Fruit fly (Drosophila melanogaster) whole organism, embryonic: ENCODE data around the gene Usp10.

Experiments
- Aef1 ChIP-seq: fragments of 200-800 bp; sonication (Bioruptor generic); IDR thresholded peaks from 3 replicates; pipeline ENCODE4 v1.3.6; 2022; ENCODE audit warnings: missing biosample characterization, missing genetic modification characterization
- CG10654 ChIP-seq: fragments of 200-800 bp; sonication (Bioruptor generic); optimal IDR thresholded peaks from 2 replicates; lab custom pipeline; 2016; ENCODE audit warnings: missing biosample characterization, missing genetic modification characterization
- CG11085 ChIP-seq: fragments of 200-800 bp; sonication (Bioruptor generic); IDR thresholded peaks from 2 replicates; pipeline ENCODE4 v1.3.6; 2022; ENCODE audit warnings: missing biosample characterization, missing genetic modification characterization
- CG11723 ChIP-seq: fragments of 200-800 bp; sonication (Bioruptor generic); optimal IDR thresholded peaks from 2 replicates; lab custom pipeline; 2017; ENCODE audit warnings: missing biosample characterization, mild to moderate bottlenecking, missing genetic modification characterization
- CG12942 ChIP-seq: fragments of 200-800 bp; sonication (Bioruptor generic); optimal IDR thresholded peaks from 3 replicates; lab custom pipeline; 2016; ENCODE audit warnings: missing biosample characterization, missing genetic modification characterization
- CG13624 ChIP-seq: fragments of 200-800 bp; sonication (Bioruptor generic); optimal IDR thresholded peaks from 2 replicates; lab custom pipeline; 2016; ENCODE audit warnings: missing biosample characterization, missing genetic modification characterization
- CG13775 ChIP-seq: fragments of 200-800 bp; sonication (Bioruptor generic); optimal IDR thresholded peaks from 3 replicates; lab custom pipeline; 2017; ENCODE audit warnings: missing biosample characterization, mild to moderate bottlenecking, missing genetic modification characterization
- CG14441 ChIP-seq: fragments of 200-800 bp; sonication (Bioruptor generic); IDR thresholded peaks from 2 replicates; pipeline ENCODE4 v1.3.6; 2022; ENCODE audit warnings: missing biosample characterization, missing genetic modification characterization
- CG15073 ChIP-seq: fragments of 200-800 bp; sonication (Bioruptor generic); optimal IDR thresholded peaks from 2 replicates; lab custom pipeline; 2016; ENCODE audit warnings: missing biosample characterization, missing genetic modification characterization
- CG17912 ChIP-seq: fragments of 200-800 bp; sonication (Bioruptor generic); optimal IDR thresholded peaks from 2 replicates; lab custom pipeline; 2018; ENCODE audit warnings: missing biosample characterization, mild to moderate bottlenecking, missing genetic modification characterization
- CG18011 ChIP-seq: fragments of 200-800 bp; sonication (Bioruptor generic); optimal IDR thresholded peaks from 2 replicates; lab custom pipeline; 2017; ENCODE audit warnings: missing biosample characterization, missing genetic modification characterization, mild to moderate bottlenecking, moderate library complexity, missing genotype
- CG2712 ChIP-seq: fragments of 200-800 bp; optimal IDR thresholded peaks from 3 replicates; lab custom pipeline; 2019; ENCODE audit warnings: missing biosample characterization, mild to moderate bottlenecking, missing genetic modification characterization, moderate library complexity
- CG31224 ChIP-seq: fragments of 200-800 bp; sonication (Bioruptor generic); IDR thresholded peaks from 2 replicates; pipeline ENCODE4 v1.3.6; 2022; ENCODE audit warnings: missing biosample characterization, missing genetic modification characterization
- CG32772 ChIP-seq: fragments of 200-800 bp; sonication (Bioruptor generic); IDR thresholded peaks from 2 replicates; pipeline ENCODE4 v1.3.6; 2022; ENCODE audit warnings: missing biosample characterization, missing genetic modification characterization
- CG7786 ChIP-seq: fragments of 200-800 bp; sonication (Bioruptor generic); optimal IDR thresholded peaks from 2 replicates; lab custom pipeline; 2016; ENCODE audit warnings: missing biosample characterization, missing genetic modification characterization
- CG7839 ChIP-seq: fragments of 200-800 bp; sonication (Bioruptor generic); optimal IDR thresholded peaks from 3 replicates; lab custom pipeline; 2018; ENCODE audit warnings: missing biosample characterization, mild to moderate bottlenecking, missing genetic modification characterization, moderate library complexity
- CG8089 ChIP-seq: fragments of 200-800 bp; sonication (Bioruptor generic); optimal IDR thresholded peaks from 3 replicates; lab custom pipeline; 2016; ENCODE audit warnings: missing biosample characterization, missing genetic modification characterization
- CG8290 ChIP-seq, 3 experiments: fragments of 200-800 bp; sonication (Bioruptor generic); optimal IDR thresholded peaks; 2 replicates each; lab custom pipeline; 2016 to 2019; ENCODE audit warnings: missing biosample characterization in 3 of 3, missing genetic modification characterization in 3 of 3, mild to moderate bottlenecking in 2 of 3, moderate library complexity in 1 of 3
- CG9215 ChIP-seq: fragments of 200-800 bp; sonication (Bioruptor generic); IDR thresholded peaks from 2 replicates; pipeline ENCODE4 v1.3.6; 2022; ENCODE audit warnings: missing biosample characterization, missing genetic modification characterization
- CG9727 ChIP-seq: fragments of 200-800 bp; sonication (Bioruptor generic); optimal IDR thresholded peaks from 3 replicates; lab custom pipeline; 2017; ENCODE audit warnings: missing biosample characterization, mild to moderate bottlenecking, missing genetic modification characterization
- CHES-1-like ChIP-seq: fragments of 200-800 bp; sonication (Bioruptor generic); optimal IDR thresholded peaks from 2 replicates; lab custom pipeline; 2016; ENCODE audit warnings: missing biosample characterization, missing genetic modification characterization
- Deaf1 ChIP-seq: fragments of 200-800 bp; optimal IDR thresholded peaks from 3 replicates; lab custom pipeline; 2019; ENCODE audit warnings: missing biosample characterization, mild to moderate bottlenecking, missing genetic modification characterization, moderate library complexity
- Dll ChIP-seq: fragments of 200-800 bp; sonication (Bioruptor generic); IDR thresholded peaks from 4 replicates; pipeline ENCODE4 v1.3.6; 2022; ENCODE audit warnings: missing biosample characterization, missing genetic modification characterization; ENCODE audit not compliant: partially characterized antibody
- Ets65A ChIP-seq: fragments of 200-800 bp; sonication (Bioruptor generic); peaks from one replicate; lab custom pipeline; 2016; ENCODE audit warnings: missing biosample characterization, missing genetic modification characterization
- HLH3B ChIP-seq: fragments of 200-800 bp; sonication (Bioruptor generic); IDR thresholded peaks from 2 replicates; pipeline ENCODE4 v1.3.6; 2022; ENCODE audit warnings: missing biosample characterization, missing genetic modification characterization
- HLH54F ChIP-seq: fragments of 200-800 bp; sonication (Bioruptor generic); optimal IDR thresholded peaks from 3 replicates; lab custom pipeline; 2016; ENCODE audit warnings: missing biosample characterization, missing genetic modification characterization
- Mrtf ChIP-seq: fragments of 200-800 bp; sonication (Bioruptor generic); IDR thresholded peaks from 3 replicates; pipeline ENCODE4 v1.3.6; 2022; ENCODE audit warnings: missing biosample characterization, missing genetic modification characterization
- NC2β ChIP-seq: fragments of 200-800 bp; sonication (Bioruptor generic); optimal IDR thresholded peaks from 2 replicates; lab custom pipeline; 2016; ENCODE audit warnings: missing biosample characterization, missing genetic modification characterization
- Oaz ChIP-seq: fragments of 200-800 bp; sonication (Bioruptor generic); IDR thresholded peaks from 2 replicates; pipeline ENCODE4 v1.3.6; 2022; ENCODE audit warnings: missing biosample characterization, missing genetic modification characterization
- Sry-δ ChIP-seq: fragments of 200-800 bp; sonication (Bioruptor generic); optimal IDR thresholded peaks from 2 replicates; lab custom pipeline; 2016; ENCODE audit warnings: missing biosample characterization, missing genetic modification characterization
- al ChIP-seq: fragments of 200-800 bp; sonication (Bioruptor generic); IDR thresholded peaks from 2 replicates; pipeline ENCODE4 v1.3.6; 2022; ENCODE audit warnings: missing biosample characterization, missing genetic modification characterization
- ash1 ChIP-seq: fragments of 200-800 bp; sonication (Bioruptor generic); optimal IDR thresholded peaks from 2 replicates; lab custom pipeline; 2018; ENCODE audit warnings: missing biosample characterization, mild to moderate bottlenecking, missing genetic modification characterization
- bigmax ChIP-seq: fragments of 200-800 bp; sonication (Bioruptor generic); optimal IDR thresholded peaks from 2 replicates; lab custom pipeline; 2018; ENCODE audit warnings: missing biosample characterization, mild to moderate bottlenecking, missing genetic modification characterization
- crp ChIP-seq, 2 experiments: fragments of 200-800 bp; sonication (Bioruptor generic); optimal IDR thresholded peaks; 2 replicates in 1 of 2; 3 replicates in 1 of 2; lab custom pipeline; 2017; ENCODE audit warnings: missing biosample characterization in 2 of 2, missing genetic modification characterization in 2 of 2, mild to moderate bottlenecking in 1 of 2, moderate library complexity in 1 of 2
- da ChIP-seq: fragments of 200-800 bp; sonication (Bioruptor generic); optimal IDR thresholded peaks from 2 replicates; lab custom pipeline; 2016; ENCODE audit warnings: missing biosample characterization, missing genetic modification characterization
- esg ChIP-seq: fragments of 200-800 bp; sonication (Bioruptor generic); conservative IDR thresholded peaks from 2 replicates; pipeline ENCODE4 v1.3.6; 2022; ENCODE audit warnings: missing biosample characterization, missing genetic modification characterization
- gsb ChIP-seq: fragments of 200-800 bp; sonication (Bioruptor generic); IDR thresholded peaks from 2 replicates; pipeline ENCODE4 v1.3.6; 2022; ENCODE audit warnings: missing biosample characterization, missing genetic modification characterization
- h ChIP-seq: fragments of >200 bp; optimal IDR thresholded peaks from 2 replicates; lab custom pipeline; 2017
- ind ChIP-seq: fragments of 200-800 bp; sonication (Bioruptor generic); optimal IDR thresholded peaks from 3 replicates; lab custom pipeline; 2016; ENCODE audit warnings: missing biosample characterization, missing genetic modification characterization
- lbe ChIP-seq: fragments of 200-800 bp; sonication (Bioruptor generic); optimal IDR thresholded peaks from 2 replicates; lab custom pipeline; 2016; ENCODE audit warnings: missing biosample characterization, mild to moderate bottlenecking, missing genetic modification characterization
- nerfin-2 ChIP-seq: fragments of 200-800 bp; sonication (Bioruptor generic); IDR thresholded peaks from 2 replicates; pipeline ENCODE4 v1.3.6; 2022; ENCODE audit warnings: missing biosample characterization, missing genetic modification characterization; ENCODE audit not compliant: partially characterized antibody
- onecut ChIP-seq: fragments of 200-800 bp; sonication (Bioruptor generic); IDR thresholded peaks from 2 replicates; pipeline ENCODE4 v1.3.6; 2022; ENCODE audit warnings: missing biosample characterization, missing genetic modification characterization
- pan ChIP-seq, 4 experiments: fragments of >200 bp in 3 of 4; fragments of 200-800 bp in 1 of 4; sonication (Bioruptor generic) in 1 of 4; optimal IDR thresholded peaks in 3 of 4; IDR thresholded peaks in 1 of 4; 2 replicates each; pipeline versions ENCODE4 v1.3.6 to Lab custom; 2017 to 2022; ENCODE audit warnings: missing biosample characterization in 2 of 4, missing genetic modification characterization in 2 of 4, mixed read lengths in 1 of 4
- slou ChIP-seq: fragments of 200-800 bp; sonication (Bioruptor generic); optimal IDR thresholded peaks from 3 replicates; lab custom pipeline; 2016; ENCODE audit warnings: missing biosample characterization, missing genetic modification characterization
- sna ChIP-seq: fragments of 200-800 bp; sonication (Bioruptor generic); IDR thresholded peaks from 2 replicates; pipeline ENCODE4 v1.3.6; 2022; ENCODE audit warnings: missing biosample characterization, missing genetic modification characterization; ENCODE audit not compliant: partially characterized antibody
- trem ChIP-seq: fragments of 200-800 bp; optimal IDR thresholded peaks from 3 replicates; lab custom pipeline; 2019; ENCODE audit warnings: missing biosample characterization, mild to moderate bottlenecking, missing genetic modification characterization, moderate library complexity
- wdn ChIP-seq: fragments of 200-800 bp; sonication (Bioruptor generic); IDR thresholded peaks from 2 replicates; pipeline ENCODE4 v1.3.6; 2022; ENCODE audit warnings: missing biosample characterization, missing genetic modification characterization
- zf30C ChIP-seq: fragments of 200-800 bp; sonication (Bioruptor generic); optimal IDR thresholded peaks from 3 replicates; lab custom pipeline; 2018; ENCODE audit warnings: missing biosample characterization, mild to moderate bottlenecking, missing genetic modification characterization

The Usp10 gene

DNA sequence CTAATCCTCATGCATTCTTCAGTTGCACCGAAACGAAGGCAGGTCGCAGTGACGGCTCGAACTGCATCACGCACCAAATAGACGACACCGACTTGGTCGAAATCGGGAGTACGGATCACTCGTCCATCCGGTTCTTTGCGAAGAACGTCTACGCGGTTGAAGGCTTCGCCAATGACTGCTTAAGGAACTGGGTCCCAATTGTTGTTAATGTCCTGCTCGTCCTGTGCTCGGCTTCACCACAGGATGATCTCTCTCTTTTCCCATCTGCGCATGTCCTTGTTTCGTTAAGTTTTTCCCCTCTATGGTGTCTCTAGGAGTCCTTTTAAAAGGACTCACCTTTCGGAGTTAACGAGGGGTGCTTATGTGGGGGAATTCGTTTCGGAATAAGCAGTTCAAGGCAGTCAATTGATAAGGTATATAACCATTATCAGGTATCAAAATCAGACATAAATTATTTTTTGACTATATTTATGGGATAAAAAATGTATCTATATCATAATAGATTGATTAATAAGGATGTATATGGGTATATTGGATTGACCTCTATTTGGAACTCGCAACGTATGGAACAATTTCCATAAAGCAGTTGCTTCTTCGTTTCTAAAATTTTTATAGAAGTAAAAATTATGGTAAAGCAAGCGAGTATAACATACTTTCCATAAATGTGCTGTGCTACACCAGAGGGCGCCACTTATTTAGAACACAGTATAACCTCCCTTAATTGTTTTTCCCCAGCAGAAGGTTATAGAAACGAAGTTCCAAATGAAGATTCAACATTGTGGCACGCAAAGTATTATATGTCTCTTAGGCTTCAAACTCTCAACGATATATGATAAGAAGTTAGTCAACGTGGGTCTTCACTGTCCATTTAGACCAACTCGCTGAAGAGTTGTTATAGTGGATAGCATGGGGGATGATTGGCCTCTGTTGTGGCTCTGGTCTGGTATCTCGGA is 14.4 kb upstream of the Usp10 start, which contains the start of gene dpr20 (continued):
- TF ChIP-seq CG11085 (GFP tag; lab: Robert Waterston, UW) (peak; percentile 76), pan (optimal IDR thresholded peaks at IDR 0.05; lab: Kevin White, UChicago) (no peak), pan (GFP tag; optimal IDR thresholded peaks at IDR 0.05 in 1 of 2, IDR thresholded peaks at IDR 0.05 in 1 of 2) (peak in 1 of 2 experiments; percentile 93), CG7839 (tag; lab: Kevin White, UChicago) (peak; percentile 83), Dll (GFP tag; lab: Robert Waterston, UW) (no peak), nerfin-2 (no peak), esg (GFP tag; lab: Robert Waterston, UW) (peak; percentile 79), Aef1 (GFP tag; lab: Robert Waterston, UW) (peak; percentile 86), lbe (GFP tag; lab: Kevin White, UChicago) (no peak), HLH3B (GFP tag; lab: Robert Waterston, UW) (peak; percentile 88), al (peak; percentile 73), NC2β (GFP tag; lab: Kevin White, UChicago) (peak; percentile 53), Oaz (GFP tag; lab: Robert Waterston, UW) (peak; percentile 74), da (GFP tag; lab: Kevin White, UChicago) (no peak), trem (tag; lab: Kevin White, UChicago) (no peak), Ets65A (GFP tag; lab: Kevin White, UChicago) (peak; percentile 96), CHES-1-like (peak; percentile 65), slou (GFP tag; lab: Kevin White, UChicago) (peak; percentile 45), CG14441 (peak; percentile 87), ash1 (GFP tag; lab: Kevin White, UChicago) (peak; percentile 49), zf30C (GFP tag; lab: Kevin White, UChicago) (no peak), CG8290 (GFP tag; optimal IDR thresholded peaks at IDR 0.05; lab: Kevin White, UChicago) (peak; percentile 13), CG8290 (tag; optimal IDR thresholded peaks at IDR 0.05; lab: Kevin White, UChicago) (peak; percentile 28 to 95), CG9215 (GFP tag; lab: Robert Waterston, UW) (peak; percentile 81), gsb (GFP tag; lab: Robert Waterston, UW) (peak; percentile 83), bigmax (peak; percentile 7), sna (GFP tag; lab: Robert Waterston, UW) (no peak), CG8089 (GFP tag; lab: Kevin White, UChicago) (peak; percentile 7), Mrtf (peak; percentile 83), CG13775 (peak; percentile 35), onecut (peak; percentile 76), wdn (peak; percentile 87), ind (GFP tag; lab: Kevin White, UChicago) (peak; percentile 89), CG11723 (GFP tag; lab: Kevin White, UChicago) (peak; percentile 4), CG9727 (peak; percentile 39), CG12942 (GFP tag; lab: Kevin White, UChicago) (peak; percentile 59), HLH54F (GFP tag; lab: Kevin White, UChicago) (peak; percentile 73), h (no peak), CG31224 (peak; percentile 63), CG10654 (GFP tag; lab: Kevin White, UChicago) (peak; percentile 58), Sry-δ (GFP tag; lab: Kevin White, UChicago) (peak; percentile 25), CG32772 (GFP tag; lab: Robert Waterston, UW) (peak; percentile 86), crp (GFP tag; optimal IDR thresholded peaks at IDR 0.05; lab: Kevin White, UChicago) (peak in 1 of 2 experiments; percentile 6), CG17912 (GFP tag; lab: Kevin White, UChicago) (peak; percentile 8), CG18011 (peak; percentile 40), CG15073 (GFP tag; lab: Kevin White, UChicago) (no peak), Deaf1 (tag; lab: Kevin White, UChicago) (peak; percentile 90), CG2712 (tag; lab: Kevin White, UChicago) (peak; percentile 60), CG7786 (peak; percentile 69), CG13624 (peak; percentile 76)
